Worm (Caenorhabditis elegans): ENCODE measurements around the gene rdl-1.

ce11 chrIV:7753108-7753507 is 17.0 kb downstream of the rdl-1 start, which contains the start of gene col-14:
- TF ChIP-seq scrt-1 (GFP tag; IDR thresholded peaks at IDR 0.05), result no peak
- no peak for TF ChIP-seq ama-1 (optimal IDR thresholded peaks at IDR 0.05)
- TF ChIP-seq F13C5.2 (tag; optimal IDR thresholded peaks at IDR 0.05), result no peak
- no peak for TF ChIP-seq flt-1 (GFP tag; IDR thresholded peaks at IDR 0.05)
- no peak for TF ChIP-seq sea-1 (GFP tag; conservative IDR thresholded peaks at IDR 0.05)
- no peak for TF ChIP-seq ceh-36 (tag; optimal IDR thresholded peaks at IDR 0.05)
- no peak for TF ChIP-seq ceh-13 (GFP tag; optimal IDR thresholded peaks at IDR 0.05)
- no peak for TF ChIP-seq hmg-4 (GFP tag; optimal IDR thresholded peaks at IDR 0.05)
